Worm (Caenorhabditis elegans) whole organism, L3 larva: Measurements from ENCODE around the gene F07F6.4.

Experiments
- egl-27 ChIP-seq: sonication (generic microtip); optimal IDR thresholded peaks from 4 replicates; lab custom pipeline; 2017; ENCODE audit warnings: missing biosample characterization, missing genetic modification reagents, missing genetic modification characterization
- elt-3 ChIP-seq, 3 experiments: fragments of 150-350 bp in 1 of 3; sonication (generic microtip) in 2 of 3; optimal IDR thresholded peaks; 2 replicates in 2 of 3; 4 replicates in 1 of 3; lab custom pipeline; 2014 to 2017; ENCODE audit warnings: missing biosample characterization in 3 of 3, missing genetic modification characterization in 3 of 3
- jun-1 ChIP-seq: fragments of 150-350 bp; optimal IDR thresholded peaks from 2 replicates; lab custom pipeline; 2014; ENCODE audit warnings: missing biosample characterization, missing genetic modification reagents, missing genetic modification characterization
- nfya-1 ChIP-seq: sonication (generic microtip); optimal IDR thresholded peaks from 2 replicates; lab custom pipeline; 2017; ENCODE audit warnings: missing genetic modification characterization, mild to moderate bottlenecking, missing compliant biosample characterization, antibody characterized with exemption, moderate library complexity; ENCODE audit not compliant: insufficient read depth
- nhr-43 ChIP-seq: sonication (generic microtip); optimal IDR thresholded peaks from 2 replicates; lab custom pipeline; 2016; ENCODE audit warnings: mild to moderate bottlenecking, missing genetic modification characterization, missing compliant biosample characterization; ENCODE audit not compliant: poor library complexity, severe bottlenecking
- nhr-76 ChIP-seq: fragments of 150-350 bp; sonication (generic microtip); optimal IDR thresholded peaks from 5 replicates; lab custom pipeline; 2014; ENCODE audit warnings: missing biosample characterization, missing genetic modification characterization

ce11 chrII:5389831-5390323 lies 39.5 kb downstream of the F07F6.4 start, which contains the start of gene ndx-6:
- TF ChIP-seq nhr-43 (tag; lab: Kevin White, UChicago) = peak; percentile 86
- TF ChIP-seq egl-27 (tag; lab: Kevin White, UChicago) = no peak
- no peak for TF ChIP-seq elt-3 (tag; optimal IDR thresholded peaks at IDR 0.05; lab: Kevin White, UChicago)
- no peak for TF ChIP-seq nhr-76
- TF ChIP-seq jun-1 (tag; lab: Kevin White, UChicago) = peak; percentile 71
- peak; percentile 82 for TF ChIP-seq nfya-1
